Fruit fly (Drosophila melanogaster) Kc167 (cell line): Measurements from ENCODE around the gene CG15422.

Source experiments
- Sin3A ChIP-seq: fragments of >200 bp; optimal IDR thresholded peaks from 2 replicates; lab custom pipeline; 2018; ENCODE audit warnings: missing external identifiers
- psq ChIP-seq: fragments of >200 bp; optimal IDR thresholded peaks from 2 replicates; lab custom pipeline; 2017; ENCODE audit warnings: missing external identifiers

DNA sequence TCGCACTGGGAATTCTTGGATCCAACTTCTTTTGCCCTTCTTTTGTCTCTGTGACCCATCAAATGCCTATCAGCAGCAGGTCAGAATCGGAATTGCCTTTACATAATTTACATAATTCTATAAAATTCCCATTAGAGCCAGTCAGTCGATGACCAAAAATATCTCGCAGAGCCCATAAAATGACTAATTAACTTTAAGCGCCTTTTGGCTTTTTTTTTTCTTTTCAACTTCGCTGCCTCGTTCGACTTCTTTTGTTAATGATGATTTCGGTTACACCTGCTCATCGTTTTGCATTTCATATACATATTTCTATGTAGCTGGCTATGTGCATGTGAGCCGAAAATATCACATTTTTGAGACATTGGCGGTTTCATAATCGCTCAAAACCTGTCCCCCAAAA lies 47.0 kb downstream of the CG15422 start:
- TF ChIP-seq Sin3A (lab: Kevin White, UChicago) (no peak), psq (lab: Kevin White, UChicago) (no peak)
